Worm (Caenorhabditis elegans) whole organism, L2 larva: Measurements from ENCODE around the gene Y53C12A.3.

Experiments
- F13H6.1 ChIP-seq: sonication (generic microtip); optimal IDR thresholded peaks from 2 replicates; lab custom pipeline; 2016; ENCODE audit warnings: missing genetic modification characterization, missing compliant biosample characterization
- ama-1 ChIP-seq: fragments of 150-350 bp; optimal IDR thresholded peaks from 2 replicates; lab custom pipeline; 2018; ENCODE audit warnings: inconsistent platforms
- ceh-82 ChIP-seq: fragments of 150-350 bp; optimal IDR thresholded peaks from 2 replicates; lab custom pipeline; 2014; ENCODE audit warnings: missing biosample characterization, missing genetic modification characterization
- elt-1 ChIP-seq: fragments of 150-350 bp; optimal IDR thresholded peaks from 2 replicates; lab custom pipeline; 2014; ENCODE audit warnings: missing biosample characterization, missing genetic modification characterization
- fos-1 ChIP-seq: fragments of 150-350 bp; optimal IDR thresholded peaks from 2 replicates; lab custom pipeline; 2014; ENCODE audit warnings: missing biosample characterization, missing genetic modification characterization
- lsy-2 ChIP-seq, 2 experiments: fragments of 150-350 bp in 1 of 2; sonication (generic microtip) in 1 of 2; optimal IDR thresholded peaks; 2 replicates each; lab custom pipeline; 2014 to 2017; ENCODE audit warnings: missing biosample characterization in 2 of 2, missing genetic modification characterization in 2 of 2
- mab-5 ChIP-seq: fragments of 150-350 bp; optimal IDR thresholded peaks from 2 replicates; lab custom pipeline; 2014; ENCODE audit warnings: missing biosample characterization, missing genetic modification characterization
- mdl-1 ChIP-seq, 2 experiments: fragments of 150-350 bp in 1 of 2; sonication (generic microtip) in 1 of 2; optimal IDR thresholded peaks; 2 replicates each; lab custom pipeline; 2017; ENCODE audit warnings: missing biosample characterization in 2 of 2, missing genetic modification characterization in 2 of 2
- nhr-77 ChIP-seq: fragments of 150-350 bp; optimal IDR thresholded peaks from 2 replicates; lab custom pipeline; 2014; ENCODE audit warnings: missing biosample characterization, missing genetic modification characterization
- unc-55 ChIP-seq: fragments of 150-350 bp; sonication (generic microtip); optimal IDR thresholded peaks from 3 replicates; lab custom pipeline; 2014; ENCODE audit warnings: missing biosample characterization, missing genetic modification reagents, missing genetic modification characterization

ce11 chrII:9753056-9753455 lies 47.0 kb upstream of the Y53C12A.3 start, which contains the start of gene Y53C12B.7:
- TF ChIP-seq ama-1, result no peak
- TF ChIP-seq elt-1, result no peak
- TF ChIP-seq lsy-2 (tag; optimal IDR thresholded peaks at IDR 0.05; lab: Kevin White, UChicago), result no peak
- TF ChIP-seq fos-1, result no peak
- TF ChIP-seq nhr-77 (tag; lab: Kevin White, UChicago), result no peak
- no peak for TF ChIP-seq unc-55 (GFP tag; lab: Kevin White, UChicago)
- no peak for TF ChIP-seq mab-5
- no peak for TF ChIP-seq F13H6.1 (tag; lab: Kevin White, UChicago)
- no peak for TF ChIP-seq ceh-82 (tag; lab: Kevin White, UChicago)
- no peak for TF ChIP-seq mdl-1 (tag; optimal IDR thresholded peaks at IDR 0.05; lab: Kevin White, UChicago)
